Worm (Caenorhabditis elegans): ENCODE results near the gene cpt-6.

DNA sequence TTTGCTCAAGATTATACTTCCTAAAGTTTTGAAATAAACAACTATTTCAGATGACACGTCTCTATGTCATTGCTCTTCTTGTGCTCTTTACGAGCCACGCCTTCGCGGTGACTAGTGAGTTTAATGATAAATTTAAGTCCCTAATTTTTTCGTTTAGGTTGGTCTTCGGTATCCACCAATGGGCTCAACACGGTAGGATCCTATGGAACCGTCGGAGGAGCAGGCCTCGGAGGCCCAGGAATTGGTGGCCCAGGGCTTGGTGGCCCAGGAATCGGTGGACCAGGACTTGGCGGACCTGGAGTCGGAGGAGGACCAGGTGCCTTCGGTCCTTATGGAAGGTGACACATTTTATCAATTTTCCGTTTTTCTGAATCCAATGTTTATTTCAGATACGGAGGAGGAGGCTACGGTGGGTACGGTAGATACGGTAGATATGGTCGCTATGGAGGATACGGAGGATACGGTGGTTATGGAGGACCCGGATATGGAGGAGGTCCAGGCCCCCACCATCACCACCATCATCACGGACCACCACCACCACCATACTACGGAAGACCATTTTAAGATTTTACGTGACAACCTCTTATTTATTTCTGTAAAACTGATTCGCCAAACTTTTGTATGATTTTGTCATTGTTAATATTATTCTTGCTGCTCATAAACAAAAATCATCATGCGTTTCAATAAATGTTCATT is 26.8 kb upstream of the cpt-6 start, which contains the start of the genes F46E10.2 and F46E10.18:
- no peak for TF ChIP-seq hmbx-1 (tag; optimal IDR thresholded peaks at IDR 0.05)
- no peak for TF ChIP-seq ama-1 (optimal IDR thresholded peaks at IDR 0.05)
- no peak for TF ChIP-seq sea-1 (GFP tag; conservative IDR thresholded peaks at IDR 0.05)
- TF ChIP-seq pes-1 (GFP tag; IDR thresholded peaks at IDR 0.05) = no peak
- no peak for TF ChIP-seq hmg-4 (GFP tag; optimal IDR thresholded peaks at IDR 0.05)
- TF ChIP-seq F13C5.2 (tag; optimal IDR thresholded peaks at IDR 0.05) = no peak
- no peak for TF ChIP-seq aly-1 (tag; optimal IDR thresholded peaks at IDR 0.05)
- TF ChIP-seq ets-7 (tag; optimal IDR thresholded peaks at IDR 0.05) = no peak
- no peak for TF ChIP-seq B0310.2 (tag; optimal IDR thresholded peaks at IDR 0.05)
- no peak for TF ChIP-seq tbx-37 (GFP tag; conservative IDR thresholded peaks at IDR 0.05)
- no peak for TF ChIP-seq ceh-36 (tag; optimal IDR thresholded peaks at IDR 0.05)

Data from whole organism, early embryonic.